Worm (Caenorhabditis elegans): ENCODE results near the gene mdt-27.

The mdt-27 gene

ce11 chrV:9212499-9212898, 955 bp downstream of the mdt-27 start (continued):
- TF ChIP-seq sea-2 (GFP tag; optimal IDR thresholded peaks at IDR 0.05) (no peak), nhr-43 (tag; optimal IDR thresholded peaks at IDR 0.05; ENCODE audit: poor library complexity, severe bottlenecking) (no peak), fkh-2 (tag; optimal IDR thresholded peaks at IDR 0.05) (peak; percentile 17), snpc-4 (tag; optimal IDR thresholded peaks at IDR 0.05) (peak; percentile 73), nhr-23 (tag; optimal IDR thresholded peaks at IDR 0.05) (peak; percentile 54), lin-39 (tag; optimal IDR thresholded peaks at IDR 0.05) (peak; percentile 79), zag-1 (tag; optimal IDR thresholded peaks at IDR 0.05) (no peak), ceh-28 (tag; optimal IDR thresholded peaks at IDR 0.05) (no peak), elt-3 (tag; optimal IDR thresholded peaks at IDR 0.05) (no peak), ZK546.5 (tag; optimal IDR thresholded peaks at IDR 0.05) (no peak), nhr-67 (tag; optimal IDR thresholded peaks at IDR 0.05) (no peak), jun-1 (tag; optimal IDR thresholded peaks at IDR 0.05) (no peak), mdl-1 (tag; optimal IDR thresholded peaks at IDR 0.05) (no peak), pha-4 (tag; optimal IDR thresholded peaks at IDR 0.05) (peak; percentile 91), ceh-9 (tag; optimal IDR thresholded peaks at IDR 0.05) (no peak), lsy-12 (tag; optimal IDR thresholded peaks at IDR 0.05) (no peak), skn-1 (tag; optimal IDR thresholded peaks at IDR 0.05) (no peak), egl-5 (tag; optimal IDR thresholded peaks at IDR 0.05) (peak; percentile 92), ceh-16 (tag; optimal IDR thresholded peaks at IDR 0.05) (no peak)

ce11 chrV:9208878-9209277, 4.6 kb downstream of the mdt-27 start:
- TF ChIP-seq R02D3.7 (tag; optimal IDR thresholded peaks at IDR 0.05) (no peak), nfya-1 (tag; optimal IDR thresholded peaks at IDR 0.05; ENCODE audit: insufficient read depth) (peak; percentile 27), hmg-11 (tag; optimal IDR thresholded peaks at IDR 0.05) (peak; percentile 47)

- no peak for TF ChIP-seq fos-1 (tag; optimal IDR thresholded peaks at IDR 0.05)
- peak; percentile 59 for TF ChIP-seq pha-4 (tag; optimal IDR thresholded peaks at IDR 0.05)
- no peak for TF ChIP-seq lsy-12 (tag; optimal IDR thresholded peaks at IDR 0.05)
- TF ChIP-seq daf-12 (tag; optimal IDR thresholded peaks at IDR 0.05), result no peak
These were observed 6.1 kb downstream of the mdt-27 start, which contains the start of gene inx-10 for ce11 chrV:9207377-9207776. TSS of gene inx-10 (minus strand) at chrV:9207477.

DNA sequence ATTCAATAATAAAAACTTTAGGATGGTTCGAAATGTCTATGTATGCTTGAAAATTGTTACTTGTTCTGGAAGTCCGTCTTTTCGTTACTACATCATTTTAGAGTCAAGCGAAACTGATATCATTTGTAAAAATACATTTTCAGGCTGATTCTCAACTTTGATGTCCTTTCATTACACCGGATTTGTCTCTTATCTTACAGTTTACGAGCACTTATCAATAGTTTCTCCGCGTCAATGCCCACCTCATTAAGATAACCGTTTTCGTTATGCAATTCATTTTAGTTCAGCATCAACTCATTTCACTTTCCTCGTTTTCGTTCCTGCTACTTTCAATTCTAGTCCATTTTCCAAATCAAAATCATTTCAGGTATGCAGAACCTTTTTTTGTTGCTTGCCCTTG, 10.7 kb downstream of the mdt-27 start, which contains the start of gene asp-2:
Gene asp-2 (plus strand): TSS at position 368 of the 400 bp plus-strand sequence.
- peak; percentile 89 for TF ChIP-seq pqm-1 (tag; optimal IDR thresholded peaks at IDR 0.05)
- TF ChIP-seq ceh-16 (tag; optimal IDR thresholded peaks at IDR 0.05), result no peak
- TF ChIP-seq elt-2 (tag; optimal IDR thresholded peaks at IDR 0.05), result peak; percentile 91

- no peak for TF ChIP-seq nhr-77 (tag; optimal IDR thresholded peaks at IDR 0.05)
- no peak for TF ChIP-seq zag-1 (tag; optimal IDR thresholded peaks at IDR 0.05)
- TF ChIP-seq ZK546.5 (tag; optimal IDR thresholded peaks at IDR 0.05), result no peak
- TF ChIP-seq eor-1 (tag; optimal IDR thresholded peaks at IDR 0.05), result no peak
- TF ChIP-seq hmg-11 (tag; optimal IDR thresholded peaks at IDR 0.05), result no peak
- no peak for TF ChIP-seq aly-2 (tag; optimal IDR thresholded peaks at IDR 0.05)
- TF ChIP-seq ama-1 (optimal IDR thresholded peaks at IDR 0.05), result no peak
These were observed 14.6 kb downstream of the mdt-27 start, which contains the start of gene str-177 for ce11 chrV:9198887-9199286. TSS of gene str-177 (minus strand) at chrV:9198987.

DNA sequence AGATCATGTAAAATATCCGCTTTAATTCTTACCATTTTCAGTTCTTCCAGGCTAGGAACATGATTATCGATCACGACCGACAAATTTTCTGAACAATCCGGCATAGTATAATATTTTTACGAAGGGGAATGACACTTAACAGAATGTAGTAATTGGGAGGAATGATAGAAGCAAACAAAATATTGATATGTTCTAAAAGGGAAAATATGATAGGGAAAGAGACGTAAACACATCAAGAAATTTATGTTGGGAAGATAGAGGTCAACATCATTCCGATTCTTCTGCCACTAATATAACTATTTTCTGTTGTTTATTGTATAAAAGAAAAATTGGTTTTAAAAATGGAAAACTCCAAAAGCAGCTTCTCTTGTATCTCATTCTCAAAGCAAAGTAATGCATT, 16.3 kb downstream of the mdt-27 start, which contains the start of gene C24B5.4:
Gene C24B5.4 (minus strand): TSS at position 206 of the 400 bp plus-strand sequence.
- peak; percentile 6 for TF ChIP-seq elt-2 (tag; optimal IDR thresholded peaks at IDR 0.05)
- no peak for TF ChIP-seq ztf-11 (tag; optimal IDR thresholded peaks at IDR 0.05)
- no peak for TF ChIP-seq egl-5 (tag; optimal IDR thresholded peaks at IDR 0.05)

DNA sequence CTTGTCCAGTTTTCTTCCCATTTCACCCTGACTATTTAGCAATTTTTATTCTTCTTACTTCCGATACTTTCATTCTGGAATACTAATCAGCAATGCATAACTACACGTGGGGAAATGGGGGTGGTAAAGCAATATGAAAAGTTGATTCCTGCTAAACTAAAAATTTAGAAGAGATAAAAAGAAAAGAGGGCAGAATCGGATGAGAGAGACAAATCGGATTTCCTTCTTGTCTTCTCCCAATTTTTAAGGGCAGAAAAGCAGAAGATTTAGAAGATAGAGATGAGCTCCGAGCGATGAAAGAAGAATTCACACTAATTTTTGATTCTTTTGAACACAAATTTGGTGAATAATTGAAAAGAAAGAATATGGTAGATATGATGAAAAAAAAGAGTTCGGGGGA, 19.4 kb downstream of the mdt-27 start:
- no peak for TF ChIP-seq snpc-4 (tag; optimal IDR thresholded peaks at IDR 0.05)
- TF ChIP-seq fkh-10 (GFP tag; optimal IDR thresholded peaks at IDR 0.05), result peak; percentile 17
